Fruit fly (Drosophila melanogaster) whole organism, embryonic: ENCODE results near the gene Tango9.

ENCODE experiments used
- ATbp ChIP-seq: fragments of 200-800 bp; sonication (Bioruptor generic); optimal IDR thresholded peaks from 2 replicates; lab custom pipeline; 2017; ENCODE audit warnings: missing biosample characterization, mild to moderate bottlenecking, missing genetic modification characterization, missing genetic modification reagents
- Atf3 ChIP-seq: fragments of 200-800 bp; sonication (Bioruptor generic); optimal IDR thresholded peaks from 3 replicates; lab custom pipeline; 2016; ENCODE audit warnings: missing biosample characterization, missing genetic modification characterization
- BEAF-32 ChIP-seq: fragments of 200-800 bp; sonication (Bioruptor generic); optimal IDR thresholded peaks from 3 replicates; lab custom pipeline; 2017; ENCODE audit warnings: missing biosample characterization, missing genetic modification characterization, mild to moderate bottlenecking, moderate library complexity, missing genetic modification reagents
- CG10274 ChIP-seq: fragments of 200-800 bp; sonication (Bioruptor generic); optimal IDR thresholded peaks from 3 replicates; lab custom pipeline; 2017; ENCODE audit warnings: missing biosample characterization, mild to moderate bottlenecking, missing genetic modification characterization
- CG10366 ChIP-seq: fragments of 200-800 bp; sonication (Bioruptor generic); IDR thresholded peaks from 2 replicates; pipeline ENCODE4 v1.3.6; 2022; ENCODE audit warnings: missing biosample characterization, missing genetic modification characterization
- CG10979 ChIP-seq: fragments of 200-800 bp; sonication (Bioruptor generic); optimal IDR thresholded peaks from 2 replicates; lab custom pipeline; 2018; ENCODE audit warnings: missing biosample characterization, mild to moderate bottlenecking, missing genetic modification characterization, moderate library complexity
- CG11456 ChIP-seq: fragments of 200-800 bp; sonication (Bioruptor generic); IDR thresholded peaks from 3 replicates; pipeline ENCODE4 v1.3.6; 2022; ENCODE audit warnings: missing biosample characterization, missing genetic modification characterization
- CG14050 ChIP-seq: fragments of 200-800 bp; sonication (Bioruptor generic); IDR thresholded peaks from 3 replicates; pipeline ENCODE4 v1.3.6; 2022; ENCODE audit warnings: missing biosample characterization, missing genetic modification characterization
- CG14441 ChIP-seq: fragments of 200-800 bp; sonication (Bioruptor generic); IDR thresholded peaks from 2 replicates; pipeline ENCODE4 v1.3.6; 2022; ENCODE audit warnings: missing biosample characterization, missing genetic modification characterization
- CG15514 ChIP-seq: fragments of 200-800 bp; sonication (Bioruptor generic); optimal IDR thresholded peaks from 3 replicates; lab custom pipeline; 2017; ENCODE audit warnings: missing biosample characterization, missing genetic modification characterization, mild to moderate bottlenecking, moderate library complexity, missing genetic modification reagents
- CG17385 ChIP-seq: fragments of 200-800 bp; sonication (Bioruptor generic); optimal IDR thresholded peaks from 3 replicates; lab custom pipeline; 2018; ENCODE audit warnings: missing biosample characterization, mild to moderate bottlenecking, missing genetic modification characterization
- CG17802 ChIP-seq: fragments of 200-800 bp; sonication (Bioruptor generic); optimal IDR thresholded peaks from 2 replicates; lab custom pipeline; 2018; ENCODE audit warnings: missing biosample characterization, mild to moderate bottlenecking, missing genetic modification characterization, moderate library complexity
- CG2875 ChIP-seq: fragments of 200-800 bp; sonication (Bioruptor generic); optimal IDR thresholded peaks from 2 replicates; lab custom pipeline; 2017; ENCODE audit warnings: missing biosample characterization, mild to moderate bottlenecking, missing genetic modification characterization, missing genetic modification reagents
- CG31224 ChIP-seq: fragments of 200-800 bp; sonication (Bioruptor generic); IDR thresholded peaks from 2 replicates; pipeline ENCODE4 v1.3.6; 2022; ENCODE audit warnings: missing biosample characterization, missing genetic modification characterization
- CG4404 ChIP-seq: fragments of 200-800 bp; sonication (Bioruptor generic); IDR thresholded peaks from 2 replicates; pipeline ENCODE4 v1.3.6; 2022; ENCODE audit warnings: missing biosample characterization, missing genetic modification characterization
- CG4707 ChIP-seq: fragments of 200-800 bp; sonication (Bioruptor generic); optimal IDR thresholded peaks from 2 replicates; lab custom pipeline; 2018; ENCODE audit warnings: missing biosample characterization, mild to moderate bottlenecking, missing genetic modification characterization, moderate library complexity
- CG6272 ChIP-seq: fragments of 200-800 bp; sonication (Bioruptor generic); IDR thresholded peaks from 2 replicates; pipeline ENCODE4 v1.3.6; 2022; ENCODE audit warnings: missing biosample characterization, missing genetic modification characterization
- CG7928 ChIP-seq: fragments of 200-800 bp; sonication (Bioruptor generic); optimal IDR thresholded peaks from 2 replicates; lab custom pipeline; 2017; ENCODE audit warnings: missing biosample characterization, mild to moderate bottlenecking, missing genetic modification characterization
- CG9609 ChIP-seq: fragments of 200-800 bp; sonication (Bioruptor generic); optimal IDR thresholded peaks from 3 replicates; lab custom pipeline; 2016; ENCODE audit warnings: missing biosample characterization, missing genetic modification characterization
- Deaf1 ChIP-seq: fragments of 200-800 bp; optimal IDR thresholded peaks from 3 replicates; lab custom pipeline; 2019; ENCODE audit warnings: missing biosample characterization, mild to moderate bottlenecking, missing genetic modification characterization, moderate library complexity
- Dref ChIP-seq: fragments of 200-800 bp; sonication (Bioruptor generic); IDR thresholded peaks from 2 replicates; pipeline ENCODE4 v1.3.6; 2022; ENCODE audit warnings: missing biosample characterization, missing genetic modification characterization
- Ets97D ChIP-seq: fragments of 200-800 bp; sonication (Bioruptor generic); optimal IDR thresholded peaks from 3 replicates; lab custom pipeline; 2016; ENCODE audit warnings: missing biosample characterization, missing genetic modification characterization
- HLH3B ChIP-seq: fragments of 200-800 bp; sonication (Bioruptor generic); IDR thresholded peaks from 2 replicates; pipeline ENCODE4 v1.3.6; 2022; ENCODE audit warnings: missing biosample characterization, missing genetic modification characterization
- Lim3 ChIP-seq: fragments of 200-800 bp; sonication (Bioruptor generic); IDR thresholded peaks from 2 replicates; pipeline ENCODE4 v1.3.6; 2022; ENCODE audit warnings: missing biosample characterization, missing genetic modification characterization
- MESR4 ChIP-seq: fragments of 200-800 bp; sonication (Bioruptor generic); optimal IDR thresholded peaks from 2 replicates; lab custom pipeline; 2018; ENCODE audit warnings: missing biosample characterization, mild to moderate bottlenecking, missing genetic modification characterization, moderate library complexity
- Med ChIP-seq: fragments of 200-800 bp; sonication (Bioruptor generic); peaks from one replicate; lab custom pipeline; 2016; ENCODE audit warnings: missing biosample characterization, missing genetic modification characterization, mild to moderate bottlenecking, inconsistent platforms, moderate library complexity
- Mrtf ChIP-seq: fragments of 200-800 bp; sonication (Bioruptor generic); IDR thresholded peaks from 3 replicates; pipeline ENCODE4 v1.3.6; 2022; ENCODE audit warnings: missing biosample characterization, missing genetic modification characterization
- Pdp1 ChIP-seq, 2 experiments: fragments of 200-800 bp; sonication (Bioruptor generic); optimal IDR thresholded peaks; 3 replicates each; lab custom pipeline; 2016; ENCODE audit warnings: missing biosample characterization in 2 of 2, missing genetic modification characterization in 2 of 2, mild to moderate bottlenecking in 1 of 2, moderate library complexity in 1 of 2
- Sry-δ ChIP-seq: fragments of 200-800 bp; sonication (Bioruptor generic); optimal IDR thresholded peaks from 2 replicates; lab custom pipeline; 2016; ENCODE audit warnings: missing biosample characterization, missing genetic modification characterization
- Xrp1 ChIP-seq: fragments of 200-800 bp; sonication (Bioruptor generic); IDR thresholded peaks from 2 replicates; pipeline ENCODE4 v1.3.6; 2022; ENCODE audit warnings: missing biosample characterization, missing genetic modification characterization
- ap ChIP-seq: fragments of 200-800 bp; sonication (Bioruptor generic); IDR thresholded peaks from 2 replicates; pipeline ENCODE4 v1.3.6; 2022; ENCODE audit warnings: missing biosample characterization, missing genetic modification characterization
- ash1 ChIP-seq: fragments of 200-800 bp; sonication (Bioruptor generic); optimal IDR thresholded peaks from 2 replicates; lab custom pipeline; 2018; ENCODE audit warnings: missing biosample characterization, mild to moderate bottlenecking, missing genetic modification characterization
- ewg ChIP-seq: fragments of 200-800 bp; sonication (Bioruptor generic); optimal IDR thresholded peaks from 3 replicates; lab custom pipeline; 2017; ENCODE audit warnings: mild to moderate bottlenecking, missing biosample characterization, missing genetic modification reagents, missing genetic modification characterization
- gcm2 ChIP-seq: fragments of 200-800 bp; sonication (Bioruptor generic); optimal IDR thresholded peaks from 2 replicates; lab custom pipeline; 2016; ENCODE audit warnings: missing biosample characterization, missing genetic modification characterization
- gsb ChIP-seq: fragments of 200-800 bp; sonication (Bioruptor generic); IDR thresholded peaks from 2 replicates; pipeline ENCODE4 v1.3.6; 2022; ENCODE audit warnings: missing biosample characterization, missing genetic modification characterization
- her ChIP-seq: fragments of 200-800 bp; sonication (Bioruptor generic); optimal IDR thresholded peaks from 2 replicates; lab custom pipeline; 2016; ENCODE audit warnings: missing biosample characterization, missing genetic modification characterization
- inv ChIP-seq: fragments of 200-800 bp; sonication (Bioruptor generic); IDR thresholded peaks from 2 replicates; pipeline ENCODE4 v1.3.6; 2022; ENCODE audit warnings: missing biosample characterization, missing genetic modification characterization; ENCODE audit not compliant: partially characterized antibody
- knrl ChIP-seq: fragments of 200-800 bp; sonication (Bioruptor generic); IDR thresholded peaks from 3 replicates; pipeline ENCODE4 v1.3.6; 2022; ENCODE audit warnings: missing biosample characterization, missing genetic modification characterization; ENCODE audit not compliant: partially characterized antibody
- mld ChIP-seq: fragments of 200-800 bp; sonication (Bioruptor generic); IDR thresholded peaks from 3 replicates; pipeline ENCODE4 v1.3.6; 2022; ENCODE audit warnings: missing biosample characterization, missing genetic modification characterization; ENCODE audit not compliant: partially characterized antibody
- nerfin-1 ChIP-seq: fragments of 200-800 bp; sonication (Bioruptor generic); optimal IDR thresholded peaks from 3 replicates; lab custom pipeline; 2019; ENCODE audit warnings: missing biosample characterization, mild to moderate bottlenecking, missing genetic modification characterization, moderate library complexity
- p53 ChIP-seq: fragments of 200-800 bp; sonication (Bioruptor generic); optimal IDR thresholded peaks from 2 replicates; lab custom pipeline; 2016; ENCODE audit warnings: missing biosample characterization, missing genetic modification characterization
- pfk ChIP-seq: fragments of 200-800 bp; sonication (Bioruptor generic); optimal IDR thresholded peaks from 2 replicates; lab custom pipeline; 2018; ENCODE audit warnings: missing biosample characterization, mild to moderate bottlenecking, missing genetic modification characterization, moderate library complexity
- pita ChIP-seq: fragments of 200-800 bp; sonication (Bioruptor generic); optimal IDR thresholded peaks from 2 replicates; lab custom pipeline; 2017; ENCODE audit warnings: missing biosample characterization, mild to moderate bottlenecking, missing genetic modification characterization
- salm ChIP-seq: fragments of 200-800 bp; sonication (Bioruptor generic); optimal IDR thresholded peaks from 2 replicates; lab custom pipeline; 2018; ENCODE audit warnings: missing biosample characterization, mild to moderate bottlenecking, missing genetic modification characterization
- scrt ChIP-seq: fragments of 200-800 bp; sonication (Bioruptor generic); optimal IDR thresholded peaks from 2 replicates; lab custom pipeline; 2018; ENCODE audit warnings: missing biosample characterization, mild to moderate bottlenecking, missing genetic modification characterization, moderate library complexity
- sens ChIP-seq: fragments of 200-800 bp; sonication (Bioruptor generic); peaks from one replicate; lab custom pipeline; 2016; ENCODE audit warnings: missing biosample characterization, missing genetic modification characterization
- sens-2 ChIP-seq: fragments of 200-800 bp; sonication (Bioruptor generic); IDR thresholded peaks from 2 replicates; pipeline ENCODE4 v1.3.6; 2022; ENCODE audit warnings: missing biosample characterization, missing genetic modification characterization
- seq ChIP-seq: fragments of 200-800 bp; sonication (Bioruptor generic); IDR thresholded peaks from 2 replicates; pipeline ENCODE4 v1.3.6; 2022; ENCODE audit warnings: missing biosample characterization, missing genetic modification characterization
- so ChIP-seq: fragments of 200-800 bp; sonication (Bioruptor generic); IDR thresholded peaks from 3 replicates; pipeline ENCODE4 v1.3.6; 2022; ENCODE audit warnings: missing biosample characterization, missing genetic modification characterization
- stwl ChIP-seq: fragments of 200-800 bp; sonication (Bioruptor generic); optimal IDR thresholded peaks from 3 replicates; lab custom pipeline; 2018; ENCODE audit warnings: missing biosample characterization, mild to moderate bottlenecking, missing genetic modification characterization, moderate library complexity

Tango9 gene

dm6 chr3R:11974631-11975030 lies at the start of gene Tango9 (continued):
- TF ChIP-seq CG31224 (no peak), stwl (tag; lab: Kevin White, UChicago) (peak; percentile 83), Lim3 (no peak), Deaf1 (no peak), CG14050 (GFP tag; lab: Robert Waterston, UW) (no peak), Xrp1 (GFP tag; lab: Robert Waterston, UW) (0 out of 2 replicates have a peak, but pooled peaks have one; percentile 25), CG15514 (GFP tag; lab: Kevin White, UChicago) (peak; percentile 62), so (GFP tag; lab: Robert Waterston, UW) (no peak), Dref (GFP tag; lab: Robert Waterston, UW) (0 out of 2 replicates have a peak, but pooled peaks have one; percentile 16), Ets97D (GFP tag; lab: Kevin White, UChicago) (peak; percentile 88), inv (no peak), CG17802 (tag; lab: Kevin White, UChicago) (peak; percentile 95), gcm2 (no peak), p53 (GFP tag; lab: Kevin White, UChicago) (peak; percentile 9), sens-2 (GFP tag; lab: Robert Waterston, UW) (no peak), CG17385 (GFP tag; lab: Kevin White, UChicago) (peak; percentile 17), MESR4 (GFP tag; lab: Kevin White, UChicago) (peak; percentile 37), knrl (GFP tag; lab: Robert Waterston, UW) (peak; percentile 33; the same call in 1 of the 3 replicates), CG10274 (GFP tag; lab: Kevin White, UChicago) (peak; percentile 60), her (peak; percentile 22), Sry-δ (GFP tag; lab: Kevin White, UChicago) (peak; percentile 44), BEAF-32 (peak; percentile 38), CG2875 (GFP tag; lab: Kevin White, UChicago) (no peak), CG9609 (no peak), CG4404 (GFP tag; lab: Robert Waterston, UW) (no peak), mld (GFP tag; lab: Robert Waterston, UW) (no peak), seq (no peak), nerfin-1 (no peak), sens (peak; percentile 84), HLH3B (GFP tag; lab: Robert Waterston, UW) (0 out of 2 replicates have a peak, but pooled peaks have one; percentile 9), Med (GFP tag; lab: Kevin White, UChicago) (peak; percentile 63), pita (GFP tag; lab: Kevin White, UChicago) (no peak)

dm6 chr3R:12020987-12021386 lies 46.3 kb upstream of the Tango9 start:
- TF ChIP-seq scrt (GFP tag; lab: Kevin White, UChicago) = peak; percentile 97
- peak; percentile 90 for TF ChIP-seq pfk (GFP tag; lab: Kevin White, UChicago)
- no peak for TF ChIP-seq ATbp
- TF ChIP-seq ewg = peak; percentile 58
- peak; percentile 16 for TF ChIP-seq stwl (tag; lab: Kevin White, UChicago)
- TF ChIP-seq ash1 = no peak
- TF ChIP-seq CG6272 (GFP tag; lab: Robert Waterston, UW) = no peak

- TF ChIP-seq ap = no peak
- TF ChIP-seq CG7928 (GFP tag; lab: Kevin White, UChicago) = peak; percentile 5
- TF ChIP-seq CG4707 (GFP tag; lab: Kevin White, UChicago) = no peak
- peak; percentile 10 for TF ChIP-seq salm
- TF ChIP-seq Mrtf (GFP tag; lab: Robert Waterston, UW) = 0 out of 3 replicates have a peak, but pooled peaks have one; percentile 26
- peak; percentile 19; the same call in 1 of the 2 replicates for TF ChIP-seq HLH3B (GFP tag; lab: Robert Waterston, UW)
- TF ChIP-seq CG11456 (GFP tag; lab: Robert Waterston, UW) = 0 out of 3 replicates have a peak, but pooled peaks have one; percentile 30
- no peak for TF ChIP-seq Atf3 (GFP tag; lab: Kevin White, UChicago)
- no peak for TF ChIP-seq Pdp1 (GFP tag; optimal IDR thresholded peaks at IDR 0.05; lab: Kevin White, UChicago)
- no peak for TF ChIP-seq CG10979 (tag; lab: Kevin White, UChicago)
- TF ChIP-seq gsb (GFP tag; lab: Robert Waterston, UW) = no peak
- TF ChIP-seq CG10366 (GFP tag; lab: Robert Waterston, UW) = peak; percentile 35; the same call in 1 of the 2 replicates
- TF ChIP-seq CG14441 (GFP tag; lab: Robert Waterston, UW) = peak; percentile 37; the same call in 1 of the 2 replicates
Observed at dm6 chr3R:12016828-12017280, 42.1 kb upstream of the Tango9 start, which contains the start of the genes DCAF12 and Spt3. DCAF12 (minus strand) TSS chr3R:12017031. Spt3 (plus strand) TSS chr3R:12017156.
